Worm (Caenorhabditis elegans) whole organism, L1 larva: ENCODE measurements around the gene nhr-170.

Experiments used
- lir-3 ChIP-seq: sonication (generic microtip); optimal IDR thresholded peaks from 2 replicates; lab custom pipeline; 2016; ENCODE audit warnings: mild to moderate bottlenecking, missing genetic modification characterization, moderate library complexity, missing compliant biosample characterization; ENCODE audit not compliant: poor library complexity
- unc-62 ChIP-seq: fragments of 150-350 bp; optimal IDR thresholded peaks from 2 replicates; lab custom pipeline; 2014; ENCODE audit warnings: missing biosample characterization, missing genetic modification reagents, missing genetic modification characterization

DNA sequence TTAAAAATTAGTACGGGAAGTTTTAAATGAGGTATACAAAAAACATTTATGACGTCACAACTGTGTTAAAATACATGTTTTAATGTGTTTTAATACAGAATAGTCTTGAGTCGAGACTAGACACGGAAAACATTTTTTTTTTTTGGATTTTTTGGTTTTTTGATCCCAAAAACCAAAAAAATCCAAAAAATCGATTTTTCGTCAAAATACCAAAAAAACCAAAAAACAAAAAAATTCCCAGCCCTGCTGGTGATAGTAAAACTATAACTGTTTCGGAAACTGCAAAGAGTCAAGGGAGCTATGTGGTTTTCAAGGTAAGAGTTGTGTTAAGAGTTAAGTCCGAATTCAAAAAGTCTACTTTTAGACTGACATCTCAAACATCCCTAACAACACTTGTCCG, 39.5 kb downstream of the nhr-170 start, which contains the start of gene F11D11.4:
- no peak for TF ChIP-seq unc-62 (GFP tag; lab: Kevin White, UChicago)
- no peak for TF ChIP-seq lir-3
